Worm (Caenorhabditis elegans): ENCODE results near the gene ZK632.2.

ZK632.2 gene

DNA sequence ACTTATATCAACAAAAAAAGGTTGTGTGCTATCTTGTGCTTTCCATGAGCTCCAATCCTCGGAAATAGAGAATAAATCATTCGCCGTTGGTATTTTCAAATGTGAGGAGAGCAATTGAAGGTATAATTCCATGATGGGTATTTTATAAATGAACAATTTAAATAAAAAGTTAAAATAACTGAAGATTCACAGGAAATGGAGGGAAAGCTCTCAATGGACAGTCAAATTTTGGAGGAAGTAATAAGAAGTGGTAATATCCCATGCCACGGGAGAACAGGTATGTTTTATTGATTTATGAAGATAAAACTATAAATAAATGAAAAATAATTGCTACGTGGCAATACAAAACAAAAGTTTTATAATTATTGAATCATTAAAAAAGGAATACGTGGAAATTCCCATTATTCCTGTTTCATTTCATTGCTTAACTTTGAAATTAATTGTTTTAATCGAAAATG lies 15.7 kb upstream of the ZK632.2 start:
- TF ChIP-seq T26A8.4 (GFP tag; IDR thresholded peaks at IDR 0.05) (peak; percentile 55), Y5F2A.4 (GFP tag; optimal IDR thresholded peaks at IDR 0.05) (no peak), F10B5.3 (tag; optimal IDR thresholded peaks at IDR 0.05) (no peak), daf-12 (tag; optimal IDR thresholded peaks at IDR 0.05) (no peak), lsy-2 (tag; optimal IDR thresholded peaks at IDR 0.05) (peak in 1 of 2 experiments; percentile 50), dpl-1 (GFP tag; optimal IDR thresholded peaks at IDR 0.05) (no peak), hlh-11 (tag; optimal IDR thresholded peaks at IDR 0.05) (no peak), dmd-8 (GFP tag; IDR thresholded peaks at IDR 0.05) (no peak), arid-1 (GFP tag; conservative IDR thresholded peaks at IDR 0.05) (no peak), php-3 (GFP tag; IDR thresholded peaks at IDR 0.05) (no peak), rbr-2 (tag; optimal IDR thresholded peaks at IDR 0.05) (no peak), ZK337.2 (GFP tag; IDR thresholded peaks at IDR 0.05) (no peak), unc-39 (tag; optimal IDR thresholded peaks at IDR 0.05) (no peak), tra-1 (GFP tag; IDR thresholded peaks at IDR 0.05) (no peak), sdz-12 (GFP tag; optimal IDR thresholded peaks at IDR 0.05) (peak; percentile 76), ztf-11 (tag; optimal IDR thresholded peaks at IDR 0.05) (no peak), zfp-2 (tag; optimal IDR thresholded peaks at IDR 0.05) (no peak), vab-7 (GFP tag; IDR thresholded peaks at IDR 0.05) (no peak), dve-1 (tag; optimal IDR thresholded peaks at IDR 0.05; ENCODE audit: insufficient read depth) (peak; percentile 78), snpc-1.2 (GFP tag; IDR thresholded peaks at IDR 0.05) (no peak), lin-39 (tag; optimal IDR thresholded peaks at IDR 0.05) (no peak), lim-7 (GFP tag; IDR thresholded peaks at IDR 0.05) (no peak), ZK546.5 (tag; optimal IDR thresholded peaks at IDR 0.05) (no peak), mes-2 (tag; optimal IDR thresholded peaks at IDR 0.05; ENCODE audit: poor library complexity, severe bottlenecking) (no peak), pqm-1 (tag; optimal IDR thresholded peaks at IDR 0.05) (no peak), zip-11 (GFP tag; IDR thresholded peaks at IDR 0.05) (no peak), skn-1 (tag; optimal IDR thresholded peaks at IDR 0.05) (no peak), Y48G9A.11 (GFP tag; IDR thresholded peaks at IDR 0.05) (no peak), fos-1 (tag; optimal IDR thresholded peaks at IDR 0.05) (peak; percentile 51), daf-8 (GFP tag; IDR thresholded peaks at IDR 0.05) (no peak), nhr-111 (GFP tag; optimal IDR thresholded peaks at IDR 0.05) (peak; percentile 51), cey-2 (tag; optimal IDR thresholded peaks at IDR 0.05; ENCODE audit: borderline replicate concordance, insufficient read depth) (no peak), madf-9 (GFP tag; conservative IDR thresholded peaks at IDR 0.05) (no peak), pha-4 (GFP tag; IDR thresholded peaks at IDR 0.05) (0 out of 2 replicates have a peak, but pooled peaks have one; percentile 4), pha-4 (tag; optimal IDR thresholded peaks at IDR 0.05) (no peak), R02D3.7 (tag; optimal IDR thresholded peaks at IDR 0.05) (no peak), lin-38 (GFP tag; IDR thresholded peaks at IDR 0.05) (peak; percentile 62), ceh-82 (tag; optimal IDR thresholded peaks at IDR 0.05) (no peak), nhr-28 (tag; optimal IDR thresholded peaks at IDR 0.05) (no peak), ctbp-1 (GFP tag; IDR thresholded peaks at IDR 0.05) (0 out of 2 replicates have a peak, but pooled peaks have one; percentile 38), mdt-29 (GFP tag; IDR thresholded peaks at IDR 0.05) (no peak), lin-13 (GFP tag; optimal IDR thresholded peaks at IDR 0.05) (no peak), ceh-44 (GFP tag; IDR thresholded peaks at IDR 0.05) (no peak), nhr-77 (tag; optimal IDR thresholded peaks at IDR 0.05) (no peak), daf-16 (GFP tag; optimal IDR thresholded peaks at IDR 0.05) (peak in 1 of 2 experiments; percentile 62), daf-16 (tag; optimal IDR thresholded peaks at IDR 0.05) (peak; percentile 61), mdl-1 (tag; optimal IDR thresholded peaks at IDR 0.05) (no peak), dmd-6 (GFP tag; IDR thresholded peaks at IDR 0.05) (no peak), ztf-7 (tag; optimal IDR thresholded peaks at IDR 0.05) (no peak), dmd-9 (GFP tag; IDR thresholded peaks at IDR 0.05) (no peak), fkh-10 (GFP tag; optimal IDR thresholded peaks at IDR 0.05) (no peak), lin-15B (tag; optimal IDR thresholded peaks at IDR 0.05) (no peak)

All from whole organism, L4 larva.